Worm (Caenorhabditis elegans) whole organism, L4 larva: ENCODE data around the gene F58A6.2.

Experiments used
- daf-12 ChIP-seq: fragments of 150-350 bp; optimal IDR thresholded peaks from 2 replicates; lab custom pipeline; 2014; ENCODE audit warnings: missing biosample characterization, missing genetic modification reagents, missing genetic modification characterization
- daf-8 ChIP-seq: fragments of 200-800 bp; sonication (Bioruptor generic); IDR thresholded peaks from 2 replicates; pipeline ENCODE4 v1.3.6; 2022; ENCODE audit warnings: missing genetic modification characterization, missing compliant biosample characterization
- jun-1 ChIP-seq: fragments of 150-350 bp; optimal IDR thresholded peaks from 2 replicates; lab custom pipeline; 2014; ENCODE audit warnings: missing biosample characterization, missing genetic modification reagents, missing genetic modification characterization
- lin-1 ChIP-seq: fragments of 200-800 bp; sonication (Bioruptor generic); IDR thresholded peaks from 2 replicates; pipeline ENCODE4 v1.3.6; 2022; ENCODE audit warnings: missing genetic modification reagents, missing genetic modification characterization, missing compliant biosample characterization
- mdl-1 ChIP-seq, 2 experiments: fragments of 150-350 bp in 1 of 2; sonication (generic microtip) in 1 of 2; optimal IDR thresholded peaks; 2 replicates each; lab custom pipeline; 2014 to 2017; ENCODE audit warnings: missing biosample characterization in 2 of 2, missing genetic modification characterization in 2 of 2
- mxl-2 ChIP-seq: fragments of 200-800 bp; sonication (Bioruptor generic); conservative IDR thresholded peaks from 2 replicates; pipeline ENCODE4 v1.3.6; 2022; ENCODE audit warnings: missing genetic modification reagents, missing genetic modification characterization, missing compliant biosample characterization
- nhr-25 ChIP-seq: sonication (generic microtip); optimal IDR thresholded peaks from 2 replicates; lab custom pipeline; 2017; ENCODE audit warnings: missing genetic modification characterization, mild to moderate bottlenecking, missing compliant biosample characterization, antibody characterized with exemption, moderate library complexity, borderline replicate concordance; ENCODE audit not compliant: insufficient read depth
- nhr-77 ChIP-seq: fragments of 150-350 bp; optimal IDR thresholded peaks from 2 replicates; lab custom pipeline; 2014; ENCODE audit warnings: missing biosample characterization, missing genetic modification characterization
- skn-1 ChIP-seq: fragments of 150-350 bp; optimal IDR thresholded peaks from 2 replicates; lab custom pipeline; 2014; ENCODE audit warnings: missing biosample characterization, missing genetic modification characterization
- snpc-4 ChIP-seq: fragments of 150-350 bp; optimal IDR thresholded peaks from 2 replicates; lab custom pipeline; 2014; ENCODE audit warnings: missing biosample characterization, missing genetic modification characterization
- spr-3 ChIP-seq: fragments of 200-800 bp; sonication (Bioruptor generic); optimal IDR thresholded peaks from 2 replicates; lab custom pipeline; 2018; ENCODE audit warnings: mild to moderate bottlenecking, missing genetic modification characterization, missing compliant biosample characterization
- unc-62 ChIP-seq, 3 experiments: fragments of 150-350 bp in 1 of 3; sonication (generic microtip); optimal IDR thresholded peaks in 2 of 3; peaks in 1 of 3; 1 replicate in 1 of 3; 2 replicates in 2 of 3; lab custom pipeline; 2014 to 2017; ENCODE audit warnings: missing biosample characterization in 3 of 3, missing genetic modification characterization in 3 of 3, missing genetic modification reagents in 3 of 3, missing genotype in 1 of 3

- TF ChIP-seq jun-1 (tag; lab: Kevin White, UChicago) (no peak), mdl-1 (tag; optimal IDR thresholded peaks at IDR 0.05; lab: Kevin White, UChicago) (no peak), mxl-2 (no peak), nhr-25 (tag; lab: Kevin White, UChicago) (no peak), unc-62 (GFP tag; optimal IDR thresholded peaks at IDR 0.05 in 1 of 2; lab: Kevin White, UChicago) (no peak), unc-62 (tag; optimal IDR thresholded peaks at IDR 0.05; lab: Kevin White, UChicago) (no peak), skn-1 (tag; lab: Kevin White, UChicago) (no peak), daf-8 (GFP tag; lab: Robert Waterston, UW) (no peak), daf-12 (tag; lab: Kevin White, UChicago) (no peak), nhr-77 (tag; lab: Kevin White, UChicago) (no peak), lin-1 (GFP tag; lab: Robert Waterston, UW) (no peak), spr-3 (GFP tag; lab: Kevin White, UChicago) (no peak), snpc-4 (tag; lab: Kevin White, UChicago) (no peak)
Observed at ce11 chrII:5150829-5151228, 14.3 kb downstream of the F58A6.2 start, which contains the start of gene srb-16.
